Worm (Caenorhabditis elegans) whole organism, young adult: Measurements from ENCODE around the gene srh-31.

Source experiments
- B0019.2 ChIP-seq: fragments of 200-800 bp; sonication (Bioruptor generic); conservative IDR thresholded peaks from 2 replicates; pipeline ENCODE4 v1.3.6; 2022; ENCODE audit warnings: missing genetic modification reagents, missing genetic modification characterization, missing compliant biosample characterization
- B0035.1 ChIP-seq: sonication (generic microtip); optimal IDR thresholded peaks from 2 replicates; lab custom pipeline; 2016; ENCODE audit warnings: missing genetic modification characterization, mild to moderate bottlenecking, missing compliant biosample characterization, missing genotype, missing genetic modification reagents
- F10E7.11 ChIP-seq: sonication (generic microtip); optimal IDR thresholded peaks from 2 replicates; lab custom pipeline; 2017; ENCODE audit warnings: mild to moderate bottlenecking, missing genetic modification characterization, moderate library complexity, missing compliant biosample characterization
- F49E8.2 ChIP-seq: sonication (generic microtip); optimal IDR thresholded peaks from 3 replicates; lab custom pipeline; 2017; ENCODE audit warnings: missing genetic modification characterization, mild to moderate bottlenecking, missing compliant biosample characterization, antibody characterized with exemption, moderate library complexity; ENCODE audit not compliant: insufficient read depth
- F52B5.7 ChIP-seq: sonication (generic microtip); optimal IDR thresholded peaks from 2 replicates; lab custom pipeline; 2016; ENCODE audit warnings: mild to moderate bottlenecking, missing genetic modification characterization, missing compliant biosample characterization
- F55B11.4 ChIP-seq: sonication (generic microtip); optimal IDR thresholded peaks from 2 replicates; lab custom pipeline; 2016; ENCODE audit warnings: missing compliant biosample characterization, missing genetic modification characterization, borderline replicate concordance; ENCODE audit not compliant: insufficient read depth
- F57A8.1 ChIP-seq: fragments of 200-800 bp; sonication (Bioruptor generic); optimal IDR thresholded peaks from 2 replicates; lab custom pipeline; 2018; ENCODE audit warnings: mild to moderate bottlenecking, missing genetic modification characterization, moderate library complexity, missing compliant biosample characterization
- F57C9.4 ChIP-seq: sonication (generic microtip); optimal IDR thresholded peaks from 2 replicates; lab custom pipeline; 2017; ENCODE audit warnings: mild to moderate bottlenecking, missing genetic modification characterization, missing compliant biosample characterization
- K11D2.4 ChIP-seq: fragments of 200-800 bp; sonication (Bioruptor generic); IDR thresholded peaks from 2 replicates; pipeline ENCODE4 v1.3.6; 2022; ENCODE audit warnings: missing genetic modification reagents, missing genetic modification characterization, missing compliant biosample characterization
- Y67H2A.10 ChIP-seq: fragments of 200-800 bp; sonication (Bioruptor generic); conservative IDR thresholded peaks from 2 replicates; pipeline ENCODE4 v1.3.6; 2022; ENCODE audit warnings: missing genetic modification reagents, missing genetic modification characterization, missing compliant biosample characterization
- Y95B8A.8 ChIP-seq: fragments of 200-800 bp; sonication (Bioruptor generic); IDR thresholded peaks from 2 replicates; pipeline ENCODE4 v1.3.6; 2022; ENCODE audit warnings: missing genetic modification reagents, missing genetic modification characterization, missing compliant biosample characterization
- cebp-1 ChIP-seq, 2 experiments: fragments of 200-800 bp in 1 of 2; sonication (Bioruptor generic) in 1 of 2; sonication (generic microtip) in 1 of 2; IDR thresholded peaks in 1 of 2; optimal IDR thresholded peaks in 1 of 2; 2 replicates each; pipeline versions ENCODE4 v1.3.6 to Lab custom; 2017 to 2022; ENCODE audit warnings: missing compliant biosample characterization in 2 of 2, missing genetic modification characterization in 2 of 2, mild to moderate bottlenecking in 1 of 2, missing genetic modification reagents in 1 of 2, moderate library complexity in 1 of 2
- cebp-2 ChIP-seq: fragments of 200-800 bp; sonication (Bioruptor generic); IDR thresholded peaks from 2 replicates; pipeline ENCODE4 v1.3.6; 2022; ENCODE audit warnings: missing genetic modification characterization, missing compliant biosample characterization
- ceh-100 ChIP-seq: fragments of 200-800 bp; sonication (Bioruptor generic); IDR thresholded peaks from 2 replicates; pipeline ENCODE4 v1.3.6; 2022; ENCODE audit warnings: missing genetic modification reagents, missing genetic modification characterization, missing compliant biosample characterization
- ceh-40 ChIP-seq: fragments of 200-800 bp; sonication (Bioruptor generic); IDR thresholded peaks from 2 replicates; pipeline ENCODE4 v1.3.6; 2022; ENCODE audit warnings: missing genetic modification characterization, missing compliant biosample characterization
- ceh-91 ChIP-seq: fragments of 200-800 bp; sonication (Bioruptor generic); IDR thresholded peaks from 2 replicates; pipeline ENCODE4 v1.3.6; 2022; ENCODE audit warnings: missing genetic modification reagents, missing genetic modification characterization, missing compliant biosample characterization
- chd-7 ChIP-seq: sonication (generic microtip); optimal IDR thresholded peaks from 2 replicates; lab custom pipeline; 2016; ENCODE audit warnings: mild to moderate bottlenecking, missing genetic modification characterization, moderate library complexity, missing compliant biosample characterization
- dox-1 ChIP-seq: fragments of 200-800 bp; sonication (Bioruptor generic); IDR thresholded peaks from 2 replicates; pipeline ENCODE4 v1.3.6; 2022; ENCODE audit warnings: missing genetic modification reagents, missing genetic modification characterization, missing compliant biosample characterization
- dpff-1 ChIP-seq: sonication (generic microtip); optimal IDR thresholded peaks from 2 replicates; lab custom pipeline; 2017; ENCODE audit warnings: mild to moderate bottlenecking, missing genetic modification characterization, missing compliant biosample characterization
- egl-18 ChIP-seq: fragments of 200-800 bp; sonication (Bioruptor generic); IDR thresholded peaks from 2 replicates; pipeline ENCODE4 v1.3.6; 2022; ENCODE audit warnings: missing genetic modification reagents, missing genetic modification characterization, missing compliant biosample characterization
- ekl-4 ChIP-seq: fragments of 200-800 bp; sonication (Bioruptor generic); IDR thresholded peaks from 2 replicates; pipeline ENCODE4 v1.3.6; 2022; ENCODE audit warnings: missing genetic modification reagents, missing genetic modification characterization, missing compliant biosample characterization
- hlh-26 ChIP-seq: fragments of 200-800 bp; sonication (Bioruptor generic); conservative IDR thresholded peaks from 2 replicates; pipeline ENCODE4 v1.3.6; 2022; ENCODE audit warnings: missing genetic modification reagents, missing genetic modification characterization, missing compliant biosample characterization
- let-607 ChIP-seq, 2 experiments: fragments of 200-800 bp in 1 of 2; sonication (Bioruptor generic) in 1 of 2; sonication (generic microtip) in 1 of 2; optimal IDR thresholded peaks; 2 replicates each; lab custom pipeline; 2016 to 2018; ENCODE audit warnings: mild to moderate bottlenecking in 2 of 2, missing compliant biosample characterization in 2 of 2, missing genetic modification characterization in 2 of 2, moderate library complexity in 2 of 2, missing genotype in 1 of 2
- mcd-1 ChIP-seq: fragments of 200-800 bp; sonication (Bioruptor generic); IDR thresholded peaks from 2 replicates; pipeline ENCODE4 v1.3.6; 2022; ENCODE audit warnings: missing genetic modification reagents, missing genetic modification characterization, missing compliant biosample characterization
- mxl-1 ChIP-seq: sonication (generic microtip); optimal IDR thresholded peaks from 2 replicates; lab custom pipeline; 2016; ENCODE audit warnings: missing genetic modification characterization, missing compliant biosample characterization
- nfya-1 ChIP-seq: sonication (generic microtip); optimal IDR thresholded peaks from 2 replicates; lab custom pipeline; 2017; ENCODE audit warnings: antibody characterized with exemption, missing compliant biosample characterization, missing genetic modification characterization, borderline replicate concordance; ENCODE audit not compliant: insufficient read depth
- nfyb-1 ChIP-seq: fragments of 200-800 bp; sonication (Bioruptor generic); IDR thresholded peaks from 2 replicates; pipeline ENCODE4 v1.3.6; 2022; ENCODE audit warnings: missing genetic modification reagents, missing genetic modification characterization, missing compliant biosample characterization
- nhr-120 ChIP-seq: fragments of 200-800 bp; sonication (Bioruptor generic); IDR thresholded peaks from 2 replicates; pipeline ENCODE4 v1.3.6; 2022; ENCODE audit warnings: missing genetic modification characterization, missing compliant biosample characterization
- nhr-80 ChIP-seq: sonication (generic microtip); optimal IDR thresholded peaks from 2 replicates; lab custom pipeline; 2016; ENCODE audit warnings: missing genetic modification characterization, missing compliant biosample characterization
- pbrm-1 ChIP-seq: fragments of 200-800 bp; sonication (Bioruptor generic); IDR thresholded peaks from 2 replicates; pipeline ENCODE4 v1.3.6; 2022; ENCODE audit warnings: missing genetic modification reagents, missing genetic modification characterization, missing compliant biosample characterization
- repo-1 ChIP-seq: sonication (generic microtip); optimal IDR thresholded peaks from 2 replicates; lab custom pipeline; 2017; ENCODE audit warnings: mild to moderate bottlenecking, missing genetic modification characterization, missing compliant biosample characterization
- rpc-1 ChIP-seq, 2 experiments: fragments of 150-350 bp in 1 of 2; sonication (generic microtip) in 1 of 2; optimal IDR thresholded peaks; 2 replicates each; lab custom pipeline; 2014 to 2018; ENCODE audit warnings: missing biosample characterization in 1 of 2, missing genetic modification characterization in 1 of 2, missing genetic modification reagents in 1 of 2, missing genotype in 1 of 2
- sdz-38 ChIP-seq: sonication (generic microtip); optimal IDR thresholded peaks from 2 replicates; lab custom pipeline; 2016; ENCODE audit warnings: missing genotype, missing genetic modification characterization, missing compliant biosample characterization
- snpc-1.1 ChIP-seq: sonication (generic microtip); optimal IDR thresholded peaks from 2 replicates; lab custom pipeline; 2017; ENCODE audit warnings: missing genetic modification characterization, mild to moderate bottlenecking, missing compliant biosample characterization, antibody characterized with exemption, moderate library complexity, missing genotype, missing genetic modification reagents; ENCODE audit not compliant: insufficient read depth
- unc-130 ChIP-seq: sonication (generic microtip); optimal IDR thresholded peaks from 2 replicates; lab custom pipeline; 2016; ENCODE audit warnings: missing genetic modification reagents, missing genetic modification characterization, missing compliant biosample characterization
- xnd-1 ChIP-seq: sonication (generic microtip); optimal IDR thresholded peaks from 2 replicates; lab custom pipeline; 2016; ENCODE audit warnings: missing genotype, missing genetic modification reagents, missing genetic modification characterization, missing compliant biosample characterization
- zfh-2 ChIP-seq: fragments of 200-800 bp; sonication (Bioruptor generic); conservative IDR thresholded peaks from 2 replicates; pipeline ENCODE4 v1.3.6; 2022; ENCODE audit warnings: missing genetic modification reagents, missing genetic modification characterization, missing compliant biosample characterization
- ztf-26 ChIP-seq: sonication (generic microtip); optimal IDR thresholded peaks from 2 replicates; lab custom pipeline; 2017; ENCODE audit warnings: missing genetic modification characterization, missing compliant biosample characterization

The srh-31 gene

ce11 chrV:17705814-17706213 lies 1.3 kb upstream of the srh-31 start, which contains the start of gene W06D12.6:
Gene W06D12.6, plus strand, starts transcription at chrV:17706114.
- TF ChIP-seq mxl-1 (tag; lab: Kevin White, UChicago) (no peak), K11D2.4 (GFP tag; lab: Robert Waterston, UW) (no peak), zfh-2 (no peak), egl-18 (GFP tag; lab: Robert Waterston, UW) (no peak), F49E8.2 (tag; lab: Kevin White, UChicago) (no peak), dpff-1 (no peak), sdz-38 (tag; lab: Kevin White, UChicago) (no peak), unc-130 (GFP tag; lab: Kevin White, UChicago) (no peak), Y67H2A.10 (GFP tag; lab: Robert Waterston, UW) (no peak), nfyb-1 (GFP tag; lab: Robert Waterston, UW) (no peak), chd-7 (tag; lab: Kevin White, UChicago) (no peak), ceh-100 (GFP tag; lab: Robert Waterston, UW) (no peak)

- TF ChIP-seq F52B5.7 (tag; lab: Kevin White, UChicago) (no peak), B0019.2 (no peak), cebp-2 (no peak), ceh-91 (GFP tag; lab: Robert Waterston, UW) (no peak), repo-1 (no peak), F57A8.1 (GFP tag; lab: Kevin White, UChicago) (no peak)
Observed at ce11 chrV:17706217-17706806, 810 bp upstream of the srh-31 start.

- TF ChIP-seq zfh-2: peak; percentile 68
- TF ChIP-seq nhr-120 (GFP tag; lab: Robert Waterston, UW): 0 out of 2 replicates have a peak, but pooled peaks have one; percentile 44
- TF ChIP-seq F52B5.7 (tag; lab: Kevin White, UChicago): no peak
- no peak for TF ChIP-seq ceh-100 (GFP tag; lab: Robert Waterston, UW)
- TF ChIP-seq ekl-4 (GFP tag; lab: Robert Waterston, UW): no peak
- no peak for TF ChIP-seq ztf-26 (tag; lab: Kevin White, UChicago)
- TF ChIP-seq pbrm-1 (GFP tag; lab: Robert Waterston, UW): no peak
Observed at ce11 chrV:17712349-17712748, 5.2 kb downstream of the srh-31 start.

ce11 chrV:17714330-17714729 lies 7.2 kb downstream of the srh-31 start, which contains the start of gene twk-33:
Gene twk-33, minus strand, starts transcription at chrV:17714377.
- TF ChIP-seq F57C9.4 (tag; lab: Kevin White, UChicago) (no peak), xnd-1 (tag; lab: Kevin White, UChicago) (no peak), F55B11.4 (tag; lab: Kevin White, UChicago) (no peak), rpc-1 (optimal IDR thresholded peaks at IDR 0.05; lab: Kevin White, UChicago) (no peak), rpc-1 (tag; optimal IDR thresholded peaks at IDR 0.05; lab: Kevin White, UChicago) (no peak), nhr-80 (tag; lab: Kevin White, UChicago) (peak; percentile 76)

DNA sequence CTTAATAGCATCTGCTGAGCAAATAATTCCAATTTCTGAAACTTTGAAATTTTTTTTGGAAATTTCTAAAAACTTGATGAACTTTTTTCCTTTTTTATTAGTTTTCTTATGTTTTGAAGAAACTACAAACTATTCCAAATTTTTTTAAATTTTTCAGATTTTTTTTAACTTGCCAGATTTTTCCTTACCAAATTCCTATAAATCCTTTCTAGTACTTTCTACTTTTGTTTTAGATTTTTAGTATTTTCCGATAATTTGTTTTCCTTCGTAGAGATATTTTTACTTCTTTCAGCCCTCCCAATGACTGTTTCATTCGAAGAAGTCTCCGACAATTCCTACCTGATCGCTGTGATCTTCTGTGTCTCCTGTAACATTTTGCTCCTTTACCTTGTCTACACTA lies 11.5 kb downstream of the srh-31 start, which contains the start of gene str-77:
TSS of gene str-77 (plus strand) at position 301 of the 400 bp plus-strand sequence.
- no peak for TF ChIP-seq ceh-40 (GFP tag; lab: Robert Waterston, UW)
- TF ChIP-seq, all 124 proteins: peak for 0

- TF ChIP-seq mcd-1 (GFP tag; lab: Robert Waterston, UW) (no peak), cebp-1 (GFP tag; IDR thresholded peaks at IDR 0.05; lab: Robert Waterston, UW) (peak; percentile 22; the same call in 1 of the 2 replicates), cebp-1 (tag; optimal IDR thresholded peaks at IDR 0.05; lab: Kevin White, UChicago) (peak; percentile 70), let-607 (tag; optimal IDR thresholded peaks at IDR 0.05; lab: Kevin White, UChicago) (peak in 1 of 2 experiments; percentile 31), B0035.1 (no peak), Y95B8A.8 (GFP tag; lab: Robert Waterston, UW) (peak; percentile 72; the same call in 1 of the 2 replicates), dox-1 (GFP tag; lab: Robert Waterston, UW) (peak; percentile 56; the same call in 1 of the 2 replicates), snpc-1.1 (tag; lab: Kevin White, UChicago) (no peak), F55B11.4 (tag; lab: Kevin White, UChicago) (no peak), F10E7.11 (tag; lab: Kevin White, UChicago) (no peak), hlh-26 (GFP tag; lab: Robert Waterston, UW) (no peak), nfya-1 (tag; lab: Kevin White, UChicago) (no peak)
Observed at ce11 chrV:17721709-17722108, 14.6 kb downstream of the srh-31 start.
